Worm (Caenorhabditis elegans): ENCODE measurements around the gene Y53F4B.39.

DNA sequence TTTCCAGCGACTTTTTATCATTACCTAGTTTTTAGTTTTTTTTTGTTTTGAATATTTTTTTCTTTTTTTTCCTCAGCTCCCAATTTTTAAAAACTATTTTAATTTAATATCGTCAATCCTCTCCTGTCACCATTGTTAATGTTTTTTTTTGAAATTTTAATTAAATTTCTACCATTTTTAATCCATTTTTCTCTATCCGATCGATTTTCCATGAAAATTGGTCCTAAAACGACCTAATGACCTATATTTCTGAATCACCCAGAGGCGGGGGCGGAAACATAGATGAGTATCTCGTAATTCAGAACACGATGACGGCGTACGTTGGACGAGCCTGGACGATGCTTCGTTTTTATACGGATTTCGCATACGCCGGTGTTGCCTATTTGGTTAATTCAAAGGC, at the start of gene Y53F4B.39:
- TF ChIP-seq snpc-4 (GFP tag; optimal IDR thresholded peaks at IDR 0.05), result no peak
- TF ChIP-seq snpc-4 (tag; optimal IDR thresholded peaks at IDR 0.05), result no peak
- no peak for TF ChIP-seq dpl-1 (GFP tag; optimal IDR thresholded peaks at IDR 0.05)
- no peak for TF ChIP-seq madf-3 (GFP tag; IDR thresholded peaks at IDR 0.05)
- TF ChIP-seq unc-130 (GFP tag; optimal IDR thresholded peaks at IDR 0.05), result no peak
- TF ChIP-seq lir-1 (GFP tag; conservative IDR thresholded peaks at IDR 0.05), result no peak
- no peak for TF ChIP-seq K11D2.4 (GFP tag; IDR thresholded peaks at IDR 0.05)
- TF ChIP-seq aptf-3 (GFP tag; IDR thresholded peaks at IDR 0.05), result no peak
- TF ChIP-seq madf-6 (GFP tag; IDR thresholded peaks at IDR 0.05), result no peak
- TF ChIP-seq unc-62 (GFP tag; optimal IDR thresholded peaks at IDR 0.05), result no peak
- TF ChIP-seq ZK185.1 (tag; optimal IDR thresholded peaks at IDR 0.05; ENCODE audit: poor library complexity, severe bottlenecking), result no peak
- no peak for TF ChIP-seq lsl-1 (GFP tag; optimal IDR thresholded peaks at IDR 0.05)
- TF ChIP-seq F22D6.2 (tag; optimal IDR thresholded peaks at IDR 0.05), result no peak
- TF ChIP-seq ama-1 (optimal IDR thresholded peaks at IDR 0.05), result no peak
- no peak for TF ChIP-seq ama-1 (GFP tag; optimal IDR thresholded peaks at IDR 0.05)

All from whole organism, young adult.